Fruit fly (Drosophila melanogaster) whole organism, embryonic: ENCODE measurements around the gene Acp63F.
A peak's percentile ranks its signal among the peaks of the same experiment; 100 is the strongest.

Experiments
- Atf6 ChIP-seq: fragments of 200-800 bp; sonication (Bioruptor generic); IDR thresholded peaks from 2 replicates; pipeline ENCODE4 v1.3.6; 2022; ENCODE audit warnings: missing biosample characterization, missing genetic modification characterization
- Awh ChIP-seq: fragments of 200-800 bp; sonication (Bioruptor generic); IDR thresholded peaks from 2 replicates; pipeline ENCODE4, ENCODE4 v1.3.6; 2022; ENCODE audit warnings: missing biosample characterization, missing genetic modification characterization
- CG10209 ChIP-seq: fragments of 200-800 bp; sonication (Bioruptor generic); optimal IDR thresholded peaks from 3 replicates; lab custom pipeline; 2017; ENCODE audit warnings: missing biosample characterization, mild to moderate bottlenecking, missing genetic modification characterization, missing genetic modification reagents
- CG1024 ChIP-seq: fragments of 200-800 bp; sonication (Bioruptor generic); IDR thresholded peaks from 2 replicates; pipeline ENCODE4 v1.3.6; 2022; ENCODE audit warnings: missing biosample characterization, missing genetic modification characterization
- CG10654 ChIP-seq: fragments of 200-800 bp; sonication (Bioruptor generic); optimal IDR thresholded peaks from 2 replicates; lab custom pipeline; 2016; ENCODE audit warnings: missing biosample characterization, missing genetic modification characterization
- CG12236 ChIP-seq: fragments of 200-800 bp; sonication (Bioruptor generic); optimal IDR thresholded peaks from 2 replicates; lab custom pipeline; 2016; ENCODE audit warnings: missing biosample characterization, missing genetic modification characterization
- CG15269 ChIP-seq: fragments of 200-800 bp; sonication (Bioruptor generic); optimal IDR thresholded peaks from 2 replicates; lab custom pipeline; 2018; ENCODE audit warnings: missing biosample characterization, mild to moderate bottlenecking, missing genetic modification characterization, moderate library complexity
- CG1529 ChIP-seq: fragments of 200-800 bp; sonication (Bioruptor generic); optimal IDR thresholded peaks from 3 replicates; lab custom pipeline; 2018; ENCODE audit warnings: missing biosample characterization, missing genetic modification characterization
- CG1603 ChIP-seq: fragments of 200-800 bp; sonication (Bioruptor generic); optimal IDR thresholded peaks from 2 replicates; lab custom pipeline; 2019; ENCODE audit warnings: missing biosample characterization, mild to moderate bottlenecking, missing genetic modification characterization, moderate library complexity
- CG17328 ChIP-seq: fragments of 200-800 bp; sonication (Bioruptor generic); IDR thresholded peaks from 2 replicates; pipeline ENCODE4 v1.3.6; 2022; ENCODE audit warnings: missing biosample characterization, missing genetic modification characterization
- CG17612 ChIP-seq: fragments of 200-800 bp; sonication (Bioruptor generic); IDR thresholded peaks from 2 replicates; pipeline ENCODE4 v1.3.6; 2022; ENCODE audit warnings: missing biosample characterization, missing genetic modification characterization
- CG2712 ChIP-seq: fragments of 200-800 bp; optimal IDR thresholded peaks from 3 replicates; lab custom pipeline; 2019; ENCODE audit warnings: missing biosample characterization, mild to moderate bottlenecking, missing genetic modification characterization, moderate library complexity
- CG31441 ChIP-seq: fragments of 200-800 bp; sonication (Bioruptor generic); IDR thresholded peaks from 2 replicates; pipeline ENCODE4 v1.3.6; 2022; ENCODE audit warnings: missing biosample characterization, missing genetic modification characterization
- CG34224 ChIP-seq: fragments of 200-800 bp; sonication (Bioruptor generic); IDR thresholded peaks from 3 replicates; pipeline ENCODE4 v1.3.6; 2022; ENCODE audit warnings: missing biosample characterization, missing genetic modification characterization; ENCODE audit not compliant: partially characterized antibody
- CG3726 ChIP-seq: fragments of 200-800 bp; sonication (Bioruptor generic); IDR thresholded peaks from 3 replicates; pipeline ENCODE4, ENCODE4 v1.3.6; 2022; ENCODE audit warnings: missing biosample characterization, missing genetic modification characterization
- CG4360 ChIP-seq: fragments of 200-800 bp; sonication (Bioruptor generic); IDR thresholded peaks from 2 replicates; pipeline ENCODE4 v1.3.6; 2022; ENCODE audit warnings: missing biosample characterization, missing genetic modification characterization
- CG6654 ChIP-seq: fragments of 200-800 bp; sonication (Bioruptor generic); optimal IDR thresholded peaks from 2 replicates; lab custom pipeline; 2017; ENCODE audit warnings: missing biosample characterization, mild to moderate bottlenecking, missing genetic modification characterization
- CG7556 ChIP-seq: fragments of 200-800 bp; sonication (Bioruptor generic); optimal IDR thresholded peaks from 2 replicates; lab custom pipeline; 2017; ENCODE audit warnings: missing biosample characterization, mild to moderate bottlenecking, missing genetic modification characterization
- CG8281 ChIP-seq: fragments of 200-800 bp; sonication (Bioruptor generic); optimal IDR thresholded peaks from 2 replicates; lab custom pipeline; 2018; ENCODE audit warnings: missing biosample characterization, mild to moderate bottlenecking, missing genetic modification characterization, moderate library complexity
- CG9876 ChIP-seq: fragments of 200-800 bp; sonication (Bioruptor generic); optimal IDR thresholded peaks from 2 replicates; lab custom pipeline; 2016; ENCODE audit warnings: missing biosample characterization, missing genetic modification characterization
- Dek ChIP-seq: fragments of 200-800 bp; sonication (Bioruptor generic); optimal IDR thresholded peaks from 3 replicates; lab custom pipeline; 2019; ENCODE audit warnings: missing biosample characterization, mild to moderate bottlenecking, missing genetic modification characterization, moderate library complexity
- Doc3 ChIP-seq: fragments of 200-800 bp; sonication (Bioruptor generic); IDR thresholded peaks from 3 replicates; pipeline ENCODE4 v1.3.6; 2022; ENCODE audit warnings: missing biosample characterization, missing genetic modification characterization; ENCODE audit not compliant: partially characterized antibody
- ERR ChIP-seq: fragments of 200-800 bp; sonication (Bioruptor generic); optimal IDR thresholded peaks from 2 replicates; lab custom pipeline; 2016; ENCODE audit warnings: missing biosample characterization, missing genetic modification characterization
- Ets97D ChIP-seq: fragments of 200-800 bp; sonication (Bioruptor generic); optimal IDR thresholded peaks from 3 replicates; lab custom pipeline; 2016; ENCODE audit warnings: missing biosample characterization, missing genetic modification characterization
- H2.0 ChIP-seq: fragments of 200-800 bp; sonication (Bioruptor generic); IDR thresholded peaks from 2 replicates; pipeline ENCODE4 v1.3.6; 2022; ENCODE audit warnings: missing biosample characterization, missing genetic modification characterization
- Hey ChIP-seq: fragments of 200-800 bp; sonication (Bioruptor generic); optimal IDR thresholded peaks from 3 replicates; lab custom pipeline; 2018; ENCODE audit warnings: missing biosample characterization, mild to moderate bottlenecking, missing genetic modification characterization
- NC2α ChIP-seq: fragments of 200-800 bp; sonication (Bioruptor generic); optimal IDR thresholded peaks from 2 replicates; lab custom pipeline; 2016; ENCODE audit warnings: missing biosample characterization, missing genetic modification characterization
- Oli ChIP-seq: fragments of 200-800 bp; sonication (Bioruptor generic); optimal IDR thresholded peaks from 2 replicates; lab custom pipeline; 2018; ENCODE audit warnings: missing biosample characterization, mild to moderate bottlenecking, missing genetic modification characterization, moderate library complexity
- Sry-δ ChIP-seq: fragments of 200-800 bp; sonication (Bioruptor generic); optimal IDR thresholded peaks from 2 replicates; lab custom pipeline; 2016; ENCODE audit warnings: missing biosample characterization, missing genetic modification characterization
- Ssrp ChIP-seq: fragments of 200-800 bp; sonication (Bioruptor generic); optimal IDR thresholded peaks from 2 replicates; lab custom pipeline; 2018; ENCODE audit warnings: missing biosample characterization, mild to moderate bottlenecking, missing genetic modification characterization, moderate library complexity
- Tbp ChIP-seq: fragments of >200 bp; optimal IDR thresholded peaks from 2 replicates; lab custom pipeline; 2018; ENCODE audit warnings: missing biosample characterization, missing genetic modification characterization
- YL-1 ChIP-seq: fragments of 200-800 bp; sonication (Bioruptor generic); optimal IDR thresholded peaks from 3 replicates; lab custom pipeline; 2017; ENCODE audit warnings: missing biosample characterization, mild to moderate bottlenecking, missing genetic modification characterization
- abd-A ChIP-seq: fragments of 200-800 bp; sonication (Bioruptor generic); optimal IDR thresholded peaks from 3 replicates; lab custom pipeline; 2019; ENCODE audit warnings: missing biosample characterization, mild to moderate bottlenecking, missing genetic modification characterization, moderate library complexity
- bab2 ChIP-seq: fragments of 200-800 bp; sonication (Bioruptor generic); optimal IDR thresholded peaks from 2 replicates; lab custom pipeline; 2016; ENCODE audit warnings: missing biosample characterization, missing genetic modification characterization
- bowl ChIP-seq: fragments of 200-800 bp; sonication (Bioruptor generic); IDR thresholded peaks from 2 replicates; pipeline ENCODE4 v1.3.6; 2022; ENCODE audit warnings: missing biosample characterization, missing genetic modification characterization
- bsh ChIP-seq, 2 experiments: fragments of 200-800 bp; sonication (Bioruptor generic); optimal IDR thresholded peaks; 2 replicates each; lab custom pipeline; 2017 to 2018; ENCODE audit warnings: mild to moderate bottlenecking in 2 of 2, missing biosample characterization in 2 of 2, missing genetic modification characterization in 2 of 2, moderate library complexity in 1 of 2
- crc ChIP-seq: fragments of 200-800 bp; sonication (Bioruptor generic); optimal IDR thresholded peaks from 2 replicates; lab custom pipeline; 2016; ENCODE audit warnings: missing biosample characterization, missing genetic modification characterization
- croc ChIP-seq: fragments of 200-800 bp; sonication (Bioruptor generic); conservative IDR thresholded peaks from 3 replicates; pipeline ENCODE4 v1.3.6; 2022; ENCODE audit warnings: missing biosample characterization, missing genetic modification characterization
- dysf ChIP-seq: fragments of 200-800 bp; sonication (Bioruptor generic); IDR thresholded peaks from 3 replicates; pipeline ENCODE4 v1.3.6; 2022; ENCODE audit warnings: missing biosample characterization, missing genetic modification characterization
- ems ChIP-seq: fragments of 200-800 bp; sonication (Bioruptor generic); optimal IDR thresholded peaks from 3 replicates; lab custom pipeline; 2016; ENCODE audit warnings: missing biosample characterization, missing genetic modification characterization
- fd102C ChIP-seq: fragments of 200-800 bp; sonication (Bioruptor generic); optimal IDR thresholded peaks from 2 replicates; lab custom pipeline; 2018; ENCODE audit warnings: missing biosample characterization, mild to moderate bottlenecking, missing genetic modification characterization, moderate library complexity
- fd96Cb ChIP-seq: fragments of 200-800 bp; sonication (Bioruptor generic); optimal IDR thresholded peaks from 2 replicates; lab custom pipeline; 2018; ENCODE audit warnings: missing biosample characterization, mild to moderate bottlenecking, missing genetic modification characterization, moderate library complexity
- gcm ChIP-seq: fragments of 200-800 bp; sonication (Bioruptor generic); optimal IDR thresholded peaks from 2 replicates; lab custom pipeline; 2019; ENCODE audit warnings: missing biosample characterization, mild to moderate bottlenecking, missing genetic modification characterization, moderate library complexity
- gcm2 ChIP-seq: fragments of 200-800 bp; sonication (Bioruptor generic); optimal IDR thresholded peaks from 2 replicates; lab custom pipeline; 2016; ENCODE audit warnings: missing biosample characterization, missing genetic modification characterization
- lmd ChIP-seq: fragments of 200-800 bp; sonication (Bioruptor generic); IDR thresholded peaks from 2 replicates; pipeline ENCODE4 v1.3.6; 2022; ENCODE audit warnings: missing biosample characterization, missing genetic modification characterization
- mirr ChIP-seq: fragments of 200-800 bp; sonication (Bioruptor generic); optimal IDR thresholded peaks from 3 replicates; lab custom pipeline; 2018; ENCODE audit warnings: missing biosample characterization, mild to moderate bottlenecking, missing genetic modification characterization
- ssp ChIP-seq: fragments of 200-800 bp; sonication (Bioruptor generic); IDR thresholded peaks from 2 replicates; pipeline ENCODE4 v1.3.6; 2022; ENCODE audit warnings: missing biosample characterization, missing genetic modification characterization
- stwl ChIP-seq: fragments of 200-800 bp; sonication (Bioruptor generic); optimal IDR thresholded peaks from 3 replicates; lab custom pipeline; 2018; ENCODE audit warnings: missing biosample characterization, mild to moderate bottlenecking, missing genetic modification characterization, moderate library complexity
- tap ChIP-seq: fragments of 200-800 bp; optimal IDR thresholded peaks from 3 replicates; lab custom pipeline; 2019; ENCODE audit warnings: missing biosample characterization, mild to moderate bottlenecking, missing genetic modification characterization, moderate library complexity
- zfh1 ChIP-seq: fragments of 200-800 bp; sonication (Bioruptor generic); IDR thresholded peaks from 3 replicates; pipeline ENCODE4 v1.3.6; 2022; ENCODE audit warnings: missing biosample characterization, missing genetic modification characterization

Acp63F gene

DNA sequence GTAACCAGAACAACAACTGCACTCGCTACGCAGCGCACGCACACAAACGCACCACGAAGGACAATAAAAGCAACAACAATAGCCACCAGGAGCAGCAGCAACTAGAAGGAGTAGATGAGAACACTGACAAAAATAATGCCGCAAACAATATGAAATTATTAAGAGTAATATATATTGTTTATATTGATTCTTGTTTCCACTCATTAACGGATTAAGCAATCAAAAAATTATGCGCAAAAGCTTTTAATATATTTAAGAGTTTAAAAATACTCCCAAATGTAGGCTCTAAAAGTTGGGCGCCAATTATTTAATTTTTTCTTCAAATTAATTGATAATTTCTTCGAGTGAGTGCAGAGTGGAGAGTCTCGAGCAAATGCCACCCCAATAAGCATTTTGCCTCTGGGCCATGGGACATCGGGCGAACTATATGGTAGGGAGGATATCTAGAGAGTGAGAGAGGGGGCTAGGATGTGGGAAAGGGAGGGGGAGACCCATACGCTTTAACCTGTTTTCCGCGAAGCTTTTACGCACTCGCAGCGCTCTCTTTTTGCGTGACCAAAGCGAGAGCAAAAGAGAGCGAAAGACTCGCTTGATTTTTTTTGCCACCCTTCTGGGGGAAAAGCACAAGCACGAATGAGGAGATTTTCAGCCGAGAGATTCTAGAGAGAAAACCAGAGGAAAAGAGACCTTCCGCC, 8.8 kb upstream of the Acp63F start, which contains the start of gene Rdh (continued):
- no peak for TF ChIP-seq bowl
- TF ChIP-seq Ssrp = peak; percentile 78
- peak; percentile 48 for TF ChIP-seq bab2 (GFP tag; lab: Kevin White, UChicago)
- TF ChIP-seq CG17612 (GFP tag; lab: Robert Waterston, UW) = no peak
- peak; percentile 87 for TF ChIP-seq Atf6 (GFP tag; lab: Robert Waterston, UW)
- TF ChIP-seq CG1024 = no peak
- peak; percentile 63 for TF ChIP-seq lmd (GFP tag; lab: Robert Waterston, UW)
- peak; percentile 60 for TF ChIP-seq tap (tag; lab: Kevin White, UChicago)
- no peak for TF ChIP-seq CG9876
- TF ChIP-seq NC2α (GFP tag; lab: Kevin White, UChicago) = no peak
- peak; percentile 78 for TF ChIP-seq dysf (GFP tag; lab: Robert Waterston, UW)
- TF ChIP-seq ems = no peak
- TF ChIP-seq ssp (GFP tag; lab: Robert Waterston, UW) = peak; percentile 62
- TF ChIP-seq CG17328 (GFP tag; lab: Robert Waterston, UW) = peak; percentile 53
- TF ChIP-seq CG34224 (GFP tag; lab: Robert Waterston, UW) = peak; percentile 30; the same call in 1 of the 3 replicates
- TF ChIP-seq CG12236 (GFP tag; lab: Kevin White, UChicago) = no peak
- TF ChIP-seq gcm (GFP tag; lab: Kevin White, UChicago) = peak; percentile 75
- TF ChIP-seq croc = peak; percentile 54; the same call in 2 of the 3 replicates
- no peak for TF ChIP-seq CG1603
- peak; percentile 78 for TF ChIP-seq CG2712 (tag; lab: Kevin White, UChicago)
- TF ChIP-seq H2.0 = no peak
- peak; percentile 41 for TF ChIP-seq CG8281
- TF ChIP-seq CG7556 (GFP tag; lab: Kevin White, UChicago) = peak; percentile 94
- no peak for TF ChIP-seq gcm2
- no peak for TF ChIP-seq crc (GFP tag; lab: Kevin White, UChicago)
- TF ChIP-seq CG4360 = peak; percentile 62; the same call in 1 of the 2 replicates
- TF ChIP-seq mirr (GFP tag; lab: Kevin White, UChicago) = peak; percentile 34
- peak; percentile 30 for TF ChIP-seq YL-1 (GFP tag; lab: Kevin White, UChicago)
- TF ChIP-seq stwl = no peak
- peak; percentile 73 for TF ChIP-seq fd96Cb
- no peak for TF ChIP-seq ERR
- peak; percentile 45; the same call in 1 of the 3 replicates for TF ChIP-seq Doc3 (GFP tag; lab: Robert Waterston, UW)
- TF ChIP-seq Sry-δ = no peak
- no peak for TF ChIP-seq Hey (tag; lab: Kevin White, UChicago)
- no peak for TF ChIP-seq zfh1 (GFP tag; lab: Robert Waterston, UW)
- TF ChIP-seq CG10209 (GFP tag; lab: Kevin White, UChicago) = peak; percentile 83
- TF ChIP-seq CG3726 = no peak
- TF ChIP-seq Oli = peak; percentile 83
- no peak for TF ChIP-seq Ets97D (GFP tag; lab: Kevin White, UChicago)
- peak; percentile 55; the same call in 1 of the 2 replicates for TF ChIP-seq Awh
- peak; percentile 82 for TF ChIP-seq abd-A (tag; lab: Kevin White, UChicago)
- TF ChIP-seq CG1529 (GFP tag; lab: Kevin White, UChicago) = peak; percentile 70
- no peak for TF ChIP-seq fd102C (GFP tag; lab: Kevin White, UChicago)
- peak; percentile 74 for TF ChIP-seq CG31441 (GFP tag; lab: Robert Waterston, UW)
- TF ChIP-seq Dek = peak; percentile 84
- peak in 1 of 2 experiments; percentile 78 for TF ChIP-seq bsh (GFP tag; optimal IDR thresholded peaks at IDR 0.05; lab: Kevin White, UChicago)
- peak; percentile 87 for TF ChIP-seq CG15269 (tag; lab: Kevin White, UChicago)
- peak; percentile 41 for TF ChIP-seq CG6654 (GFP tag; lab: Kevin White, UChicago)
- peak; percentile 63 for TF ChIP-seq CG10654 (GFP tag; lab: Kevin White, UChicago)
- no peak for TF ChIP-seq Tbp (GFP tag; lab: Kevin White, UChicago)
